Fruit fly (Drosophila melanogaster) whole organism, embryonic: ENCODE results near the gene Syx1A.

ENCODE experiments used
- CG1024 ChIP-seq: fragments of 200-800 bp; sonication (Bioruptor generic); IDR thresholded peaks from 2 replicates; pipeline ENCODE4 v1.3.6; 2022; ENCODE audit warnings: missing biosample characterization, missing genetic modification characterization
- CG16815 ChIP-seq: fragments of 200-800 bp; sonication (Bioruptor generic); optimal IDR thresholded peaks from 3 replicates; lab custom pipeline; 2017; ENCODE audit warnings: missing biosample characterization, mild to moderate bottlenecking, missing genetic modification characterization
- CG2889 ChIP-seq: fragments of 200-800 bp; sonication (Bioruptor generic); IDR thresholded peaks from 3 replicates; pipeline ENCODE4 v1.3.6; 2022; ENCODE audit warnings: missing biosample characterization, missing genetic modification characterization
- HLH3B ChIP-seq: fragments of 200-800 bp; sonication (Bioruptor generic); IDR thresholded peaks from 2 replicates; pipeline ENCODE4 v1.3.6; 2022; ENCODE audit warnings: missing biosample characterization, missing genetic modification characterization
- Sry-δ ChIP-seq: fragments of 200-800 bp; sonication (Bioruptor generic); optimal IDR thresholded peaks from 2 replicates; lab custom pipeline; 2016; ENCODE audit warnings: missing biosample characterization, missing genetic modification characterization
- chm ChIP-seq: fragments of 200-800 bp; sonication (Bioruptor generic); IDR thresholded peaks from 2 replicates; pipeline ENCODE4 v1.3.6; 2022; ENCODE audit warnings: missing biosample characterization, missing genetic modification characterization
- dmrt11E ChIP-seq: fragments of 200-800 bp; sonication (Bioruptor generic); optimal IDR thresholded peaks from 3 replicates; lab custom pipeline; 2018; ENCODE audit warnings: missing biosample characterization, mild to moderate bottlenecking, missing genetic modification characterization, moderate library complexity
- emc ChIP-seq: fragments of 200-800 bp; sonication (Bioruptor generic); optimal IDR thresholded peaks from 2 replicates; lab custom pipeline; 2016; ENCODE audit warnings: missing biosample characterization, missing genetic modification characterization
- her ChIP-seq: fragments of 200-800 bp; sonication (Bioruptor generic); optimal IDR thresholded peaks from 2 replicates; lab custom pipeline; 2016; ENCODE audit warnings: missing biosample characterization, missing genetic modification characterization
- lov ChIP-seq, 2 experiments: fragments of 200-800 bp in 1 of 2; fragments of >200 bp in 1 of 2; sonication (Bioruptor generic) in 1 of 2; IDR thresholded peaks in 1 of 2; optimal IDR thresholded peaks in 1 of 2; 2 replicates in 1 of 2; 3 replicates in 1 of 2; pipeline versions ENCODE4 v1.3.6 to Lab custom; 2017 to 2022; ENCODE audit warnings: missing biosample characterization in 1 of 2, missing genetic modification characterization in 1 of 2
- nau ChIP-seq: fragments of 200-800 bp; sonication (Bioruptor generic); optimal IDR thresholded peaks from 3 replicates; lab custom pipeline; 2017; ENCODE audit warnings: missing biosample characterization, mild to moderate bottlenecking, missing genetic modification characterization, missing genetic modification reagents
- tgo ChIP-seq: fragments of 200-800 bp; sonication (Bioruptor generic); IDR thresholded peaks from 3 replicates; pipeline ENCODE4 v1.3.6; 2022; ENCODE audit warnings: missing biosample characterization, missing genetic modification characterization

dm6 chr3R:24079110-24079509 lies 26.5 kb downstream of the Syx1A start:
- no peak for TF ChIP-seq dmrt11E (tag; lab: Kevin White, UChicago)
- no peak for TF ChIP-seq Sry-δ
- TF ChIP-seq tgo (GFP tag; lab: Robert Waterston, UW): no peak; the same call in 2 of the 3 replicates
- TF ChIP-seq chm (GFP tag; lab: Robert Waterston, UW): no peak
- TF ChIP-seq emc (GFP tag; lab: Kevin White, UChicago): no peak
- TF ChIP-seq her (GFP tag; lab: Kevin White, UChicago): no peak
- no peak for TF ChIP-seq HLH3B (GFP tag; lab: Robert Waterston, UW)
- TF ChIP-seq lov (optimal IDR thresholded peaks at IDR 0.05; lab: Kevin White, UChicago): no peak
- TF ChIP-seq lov (GFP tag; IDR thresholded peaks at IDR 0.05; lab: Robert Waterston, UW): no peak
- TF ChIP-seq CG1024: no peak
- TF ChIP-seq CG16815: no peak
- TF ChIP-seq nau: no peak
- TF ChIP-seq CG2889: no peak
